Fruit fly (Drosophila melanogaster): ENCODE measurements around the gene CG11858.

CG11858 gene

DNA sequence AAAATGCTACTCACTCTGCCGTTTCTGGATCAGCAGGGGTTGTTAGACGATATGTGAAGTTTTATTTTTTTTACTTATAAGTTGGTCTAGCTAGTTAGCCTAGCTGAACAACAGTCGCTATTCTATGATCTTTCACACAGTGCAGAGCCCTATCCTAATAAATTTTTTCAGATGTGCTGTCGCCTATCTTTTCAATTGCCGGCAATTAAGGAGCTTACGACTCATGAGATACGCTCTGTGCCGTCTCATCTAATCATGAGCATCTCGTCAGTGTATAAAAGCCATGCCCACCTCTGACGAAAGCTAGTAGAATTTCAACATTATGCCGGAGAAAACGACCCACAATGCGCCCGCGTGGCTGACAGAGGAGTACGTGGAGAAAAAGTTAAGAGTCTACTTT is 7.4 kb downstream of the CG11858 start, which contains the start of the genes CG11889 and CG11891:
Gene CG11889 (plus strand): TSS at position 301 of the 400 bp plus-strand sequence.
Gene CG11891 (plus strand): TSS at position 301 of the 400 bp plus-strand sequence.
- TF ChIP-seq CG6792 (GFP tag; optimal IDR thresholded peaks at IDR 0.05) (no peak), CG6163 (GFP tag; IDR thresholded peaks at IDR 0.05) (no peak), Hr39 (GFP tag; optimal IDR thresholded peaks at IDR 0.05) (no peak), salr (GFP tag; optimal IDR thresholded peaks at IDR 0.05) (no peak), fd59A (GFP tag; optimal IDR thresholded peaks at IDR 0.05) (no peak), CG3032 (tag; optimal IDR thresholded peaks at IDR 0.05) (no peak), CG8119 (GFP tag; IDR thresholded peaks at IDR 0.05) (no peak), cyc (GFP tag; optimal IDR thresholded peaks at IDR 0.05) (no peak), Sox14 (GFP tag; optimal IDR thresholded peaks at IDR 0.05) (no peak), CG10631 (GFP tag; optimal IDR thresholded peaks at IDR 0.05) (no peak), net (GFP tag; optimal IDR thresholded peaks at IDR 0.05) (no peak), CG9139 (GFP tag; optimal IDR thresholded peaks at IDR 0.05) (no peak), Gug (GFP tag; IDR thresholded peaks at IDR 0.05) (no peak)

DNA sequence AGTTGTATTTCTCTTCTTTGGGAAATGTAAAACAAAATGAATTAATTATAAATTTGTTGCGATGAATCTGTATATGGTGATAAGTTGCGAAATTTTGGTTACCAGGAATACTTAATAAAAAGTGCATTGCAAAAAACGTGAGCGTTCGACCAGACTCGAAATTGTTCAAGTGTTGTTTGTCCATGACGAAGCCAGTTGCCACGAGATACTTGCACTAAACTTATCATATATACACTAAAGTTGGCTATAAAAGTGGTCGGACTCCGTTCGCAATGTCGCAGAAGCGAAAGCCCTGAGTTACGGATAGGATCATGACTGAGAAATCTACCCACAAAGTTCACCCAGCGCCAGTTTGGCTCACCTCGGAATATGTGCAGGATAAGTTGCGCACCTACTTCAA is 11.0 kb downstream of the CG11858 start, which contains the start of gene CG11878:
Gene CG11878 (plus strand): TSS at position 301 of the 400 bp plus-strand sequence.
- no peak for TF ChIP-seq cyc (GFP tag; optimal IDR thresholded peaks at IDR 0.05)
- TF ChIP-seq CG6854 (GFP tag; optimal IDR thresholded peaks at IDR 0.05), result no peak
- no peak for TF ChIP-seq Gug (GFP tag; IDR thresholded peaks at IDR 0.05)
- TF ChIP-seq Eip78C (GFP tag), result no peak
- TF ChIP-seq Eip75B (GFP tag; optimal IDR thresholded peaks at IDR 0.05), result no peak
- TF ChIP-seq CG4318 (GFP tag; optimal IDR thresholded peaks at IDR 0.05), result no peak
- TF ChIP-seq CG16779 (tag; optimal IDR thresholded peaks at IDR 0.05), result no peak
- TF ChIP-seq Ets96B (tag; optimal IDR thresholded peaks at IDR 0.05), result no peak
- TF ChIP-seq salr (GFP tag; optimal IDR thresholded peaks at IDR 0.05), result no peak
- no peak for TF ChIP-seq pdm3 (GFP tag; optimal IDR thresholded peaks at IDR 0.05)
- no peak for TF ChIP-seq acj6 (GFP tag; optimal IDR thresholded peaks at IDR 0.05)
- no peak for TF ChIP-seq CG8632 (GFP tag; optimal IDR thresholded peaks at IDR 0.05)
- TF ChIP-seq fkh (GFP tag; optimal IDR thresholded peaks at IDR 0.05), result no peak
- TF ChIP-seq CG10631 (GFP tag; optimal IDR thresholded peaks at IDR 0.05), result no peak
- no peak for TF ChIP-seq CG15336 (GFP tag; IDR thresholded peaks at IDR 0.05)
- TF ChIP-seq CG6808 (GFP tag; optimal IDR thresholded peaks at IDR 0.05), result no peak
- no peak for TF ChIP-seq esn (GFP tag; optimal IDR thresholded peaks at IDR 0.05)
- TF ChIP-seq CG1621 (tag; optimal IDR thresholded peaks at IDR 0.05), result no peak

DNA sequence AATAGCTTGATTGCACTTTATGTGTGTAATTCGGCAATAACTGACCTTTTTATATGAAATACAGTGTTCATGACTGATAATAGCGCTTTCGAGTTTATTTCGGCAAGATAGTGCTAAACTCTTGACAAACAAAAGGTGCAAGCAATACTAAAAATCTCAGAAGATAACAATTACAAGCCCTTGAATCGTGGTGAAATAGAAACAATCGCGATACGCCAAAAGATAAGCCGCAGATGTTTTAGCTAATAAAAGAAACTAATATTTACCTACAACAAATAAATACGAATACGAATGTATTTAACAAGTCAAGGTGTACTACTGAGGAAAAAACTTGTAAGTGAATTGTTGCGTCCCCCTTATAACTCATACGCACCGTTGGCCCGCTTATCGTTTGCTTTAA is 12.7 kb downstream of the CG11858 start:
- TF ChIP-seq Eip75B (GFP tag; optimal IDR thresholded peaks at IDR 0.05) (no peak), OdsH (GFP tag; optimal IDR thresholded peaks at IDR 0.05) (no peak), CG11762 (GFP tag; optimal IDR thresholded peaks at IDR 0.05; ENCODE audit: insufficient read depth) (no peak), cyc (GFP tag; optimal IDR thresholded peaks at IDR 0.05) (no peak), CG16779 (tag; optimal IDR thresholded peaks at IDR 0.05) (peak; percentile 2), vri (GFP tag; optimal IDR thresholded peaks at IDR 0.05) (peak; percentile 63), CG11294 (GFP tag; IDR thresholded peaks at IDR 0.05) (no peak), CG31627 (GFP tag; optimal IDR thresholded peaks at IDR 0.05) (no peak), CG10669 (GFP tag; optimal IDR thresholded peaks at IDR 0.05) (no peak), net (GFP tag; optimal IDR thresholded peaks at IDR 0.05) (no peak), Eip78C (GFP tag) (no peak), Sox14 (GFP tag; optimal IDR thresholded peaks at IDR 0.05) (no peak), Hr39 (GFP tag; optimal IDR thresholded peaks at IDR 0.05) (no peak), CG8632 (GFP tag; optimal IDR thresholded peaks at IDR 0.05) (no peak), Sox15 (GFP tag; optimal IDR thresholded peaks at IDR 0.05) (no peak), dsx (GFP tag; optimal IDR thresholded peaks at IDR 0.05; ENCODE audit: poor library complexity, severe bottlenecking) (no peak), fkh (GFP tag; optimal IDR thresholded peaks at IDR 0.05) (peak; percentile 71), eg (GFP tag; IDR thresholded peaks at IDR 0.05) (no peak), Gug (GFP tag; IDR thresholded peaks at IDR 0.05) (no peak), CG3032 (tag; optimal IDR thresholded peaks at IDR 0.05) (no peak), CG34406 (GFP tag; optimal IDR thresholded peaks at IDR 0.05) (no peak)
